Fruit fly (Drosophila melanogaster): ENCODE measurements around the gene PolZ2.

The PolZ2 gene

DNA sequence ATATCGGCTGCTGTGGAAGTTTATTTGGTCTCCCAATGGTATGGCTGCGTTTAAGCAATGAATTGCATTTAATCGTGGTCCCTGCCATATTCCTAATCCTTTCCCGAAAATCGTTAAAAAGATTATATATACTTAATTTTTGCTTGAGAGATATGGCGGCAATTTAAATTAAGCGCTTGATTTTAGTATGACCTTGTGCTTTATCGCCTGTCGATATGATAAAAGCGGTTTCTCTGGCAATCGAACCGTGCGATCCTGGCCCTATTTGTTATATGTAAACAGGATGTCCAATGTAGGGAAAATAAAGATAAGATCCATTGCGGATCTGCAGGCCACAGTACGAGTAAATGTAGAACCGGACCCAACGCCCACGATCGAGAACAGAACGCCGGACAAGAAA, 33.8 kb upstream of the PolZ2 start, which contains the start of gene Snm1:
Snm1 (plus strand) TSS at position 233 of the 400 bp plus-strand sequence.
- 0 out of 3 replicates have a peak, but pooled peaks have one; percentile 11 for TF ChIP-seq Doc3 (GFP tag; IDR thresholded peaks at IDR 0.05; ENCODE audit: partially characterized antibody)
- TF ChIP-seq CG2199 (GFP tag; IDR thresholded peaks at IDR 0.05) = no peak
- TF ChIP-seq Gug (GFP tag; IDR thresholded peaks at IDR 0.05) = no peak
- TF ChIP-seq CG2116 (GFP tag; optimal IDR thresholded peaks at IDR 0.05) = peak; percentile 23
- no peak for TF ChIP-seq Dfd (GFP tag; optimal IDR thresholded peaks at IDR 0.05)
- TF ChIP-seq nmo (GFP tag; optimal IDR thresholded peaks at IDR 0.05) = no peak
- peak; percentile 27; the same call in 1 of the 3 replicates for TF ChIP-seq Opbp (GFP tag; IDR thresholded peaks at IDR 0.05; ENCODE audit: partially characterized antibody)
- TF ChIP-seq h (optimal IDR thresholded peaks at IDR 0.05) = no peak
- TF ChIP-seq Scr (GFP tag; IDR thresholded peaks at IDR 0.05; ENCODE audit: partially characterized antibody) = 0 out of 2 replicates have a peak, but pooled peaks have one; percentile 9
- TF ChIP-seq Dref (GFP tag; IDR thresholded peaks at IDR 0.05) = peak; percentile 45
- peak; percentile 54 for TF ChIP-seq gfzf (GFP tag; optimal IDR thresholded peaks at IDR 0.05)
- TF ChIP-seq E2f2 (GFP tag; IDR thresholded peaks at IDR 0.05) = peak; percentile 77
- peak; percentile 57 for TF ChIP-seq Dp (GFP tag; optimal IDR thresholded peaks at IDR 0.05)
- TF ChIP-seq pzg (GFP tag; optimal IDR thresholded peaks at IDR 0.05) = peak; percentile 7
- no peak for TF ChIP-seq lov (optimal IDR thresholded peaks at IDR 0.05)
- no peak for TF ChIP-seq lov (GFP tag; IDR thresholded peaks at IDR 0.05)
- peak; percentile 9 for TF ChIP-seq BEAF-32 (GFP tag; optimal IDR thresholded peaks at IDR 0.05)
- TF ChIP-seq sens (GFP tag) = peak; percentile 53
- no peak for TF ChIP-seq CG4730 (GFP tag; IDR thresholded peaks at IDR 0.05)
- peak; percentile 27 for TF ChIP-seq CG9797 (GFP tag; optimal IDR thresholded peaks at IDR 0.05)
- TF ChIP-seq Sry-δ (GFP tag; optimal IDR thresholded peaks at IDR 0.05) = peak; percentile 29
- TF ChIP-seq Bgb (GFP tag; IDR thresholded peaks at IDR 0.05; ENCODE audit: partially characterized antibody) = 0 out of 2 replicates have a peak, but pooled peaks have one; percentile 25
- no peak for TF ChIP-seq Fer2 (tag; optimal IDR thresholded peaks at IDR 0.05)

dm6 chr3R:5562956-5563355, 25.7 kb upstream of the PolZ2 start:
- TF ChIP-seq CG17385 (GFP tag; optimal IDR thresholded peaks at IDR 0.05) = peak; percentile 13
- no peak for TF ChIP-seq Chrac-16 (GFP tag; optimal IDR thresholded peaks at IDR 0.05)
- TF ChIP-seq lov (optimal IDR thresholded peaks at IDR 0.05) = no peak
- 0 out of 3 replicates have a peak, but pooled peaks have one; percentile 29 for TF ChIP-seq lov (GFP tag; IDR thresholded peaks at IDR 0.05)
- TF ChIP-seq crol (GFP tag; IDR thresholded peaks at IDR 0.05) = 0 out of 2 replicates have a peak, but pooled peaks have one; percentile 24
- no peak for TF ChIP-seq Bgb (GFP tag; IDR thresholded peaks at IDR 0.05; ENCODE audit: partially characterized antibody)
- TF ChIP-seq Atf3 (GFP tag; optimal IDR thresholded peaks at IDR 0.05) = no peak
- peak; percentile 61 for TF ChIP-seq Med (GFP tag)
- TF ChIP-seq sr (GFP tag; IDR thresholded peaks at IDR 0.05) = 0 out of 3 replicates have a peak, but pooled peaks have one; percentile 28
- no peak for TF ChIP-seq CG12219 (GFP tag; optimal IDR thresholded peaks at IDR 0.05)

DNA sequence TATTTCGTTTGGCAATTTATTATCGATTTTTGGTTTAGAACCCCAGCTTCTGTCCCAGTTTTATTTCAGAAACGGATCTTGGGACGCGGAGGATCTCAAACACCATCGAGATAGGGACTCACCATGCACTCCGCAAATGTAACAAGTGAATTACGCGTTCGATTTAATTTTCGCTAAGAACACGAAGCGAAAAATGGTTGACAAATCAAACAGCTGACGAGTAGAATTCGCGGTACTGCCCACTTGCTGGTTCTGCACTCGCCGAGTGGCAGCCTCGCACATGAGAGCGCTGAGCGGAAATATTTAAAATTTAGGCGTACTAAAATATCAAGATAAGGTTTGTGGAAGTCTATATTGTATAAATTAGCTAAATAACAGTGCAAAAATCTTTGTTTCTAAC, 25.3 kb upstream of the PolZ2 start, which contains the start of gene Pi4KIIalpha:
Pi4KIIalpha (minus strand) TSS at position 233 of the 400 bp plus-strand sequence.
- TF ChIP-seq disco-r (GFP tag; optimal IDR thresholded peaks at IDR 0.05) = peak; percentile 23
- no peak for TF ChIP-seq CG17612 (GFP tag; IDR thresholded peaks at IDR 0.05)
- TF ChIP-seq CG6765 (GFP tag; optimal IDR thresholded peaks at IDR 0.05) = no peak
- no peak for TF ChIP-seq CG13296 (GFP tag; optimal IDR thresholded peaks at IDR 0.05)
- peak; percentile 32 for TF ChIP-seq Sry-β (GFP tag; optimal IDR thresholded peaks at IDR 0.05)
- TF ChIP-seq CG17912 (GFP tag; optimal IDR thresholded peaks at IDR 0.05) = no peak
- no peak for TF ChIP-seq gt (GFP tag; IDR thresholded peaks at IDR 0.05)
- no peak for TF ChIP-seq CG2678 (tag; optimal IDR thresholded peaks at IDR 0.05)
- TF ChIP-seq CG9797 (GFP tag; optimal IDR thresholded peaks at IDR 0.05) = no peak
- peak; percentile 28 for TF ChIP-seq BEAF-32 (GFP tag; optimal IDR thresholded peaks at IDR 0.05)
- TF ChIP-seq trem (tag; optimal IDR thresholded peaks at IDR 0.05) = peak; percentile 99
- TF ChIP-seq shn (GFP tag; optimal IDR thresholded peaks at IDR 0.05) = no peak
- no peak for TF ChIP-seq CG8944 (GFP tag; optimal IDR thresholded peaks at IDR 0.05)
- TF ChIP-seq CG4617 (GFP tag; optimal IDR thresholded peaks at IDR 0.05; ENCODE audit: borderline replicate concordance) = peak; percentile 47
- TF ChIP-seq jumu (GFP tag; optimal IDR thresholded peaks at IDR 0.05) = no peak
- no peak for TF ChIP-seq CG42726 (GFP tag; IDR thresholded peaks at IDR 0.05; ENCODE audit: partially characterized antibody)
- TF ChIP-seq Bgb (GFP tag; IDR thresholded peaks at IDR 0.05; ENCODE audit: partially characterized antibody) = no peak
- no peak for TF ChIP-seq cg (GFP tag; optimal IDR thresholded peaks at IDR 0.05)
- TF ChIP-seq CG3726 (GFP tag; IDR thresholded peaks at IDR 0.05) = no peak
- peak; percentile 14 for TF ChIP-seq YL-1 (GFP tag; optimal IDR thresholded peaks at IDR 0.05)
- TF ChIP-seq CG11085 (GFP tag; IDR thresholded peaks at IDR 0.05) = no peak
- TF ChIP-seq ind (GFP tag; optimal IDR thresholded peaks at IDR 0.05) = no peak

Data from whole organism, embryonic.